Fruit fly (Drosophila melanogaster) whole organism, adult: ENCODE results near the gene CG8757.

ENCODE experiments used
- CG11617 ChIP-seq: fragments of 200-800 bp; sonication (Bioruptor generic); optimal IDR thresholded peaks from 2 replicates; lab custom pipeline; 2017; ENCODE audit warnings: mild to moderate bottlenecking, missing biosample characterization, missing genetic modification reagents, missing genetic modification characterization
- bab1 ChIP-seq: fragments of 200-800 bp; sonication (Bioruptor generic); optimal IDR thresholded peaks from 3 replicates; lab custom pipeline; 2019; ENCODE audit warnings: missing biosample characterization, mild to moderate bottlenecking, missing genetic modification characterization, moderate library complexity

DNA sequence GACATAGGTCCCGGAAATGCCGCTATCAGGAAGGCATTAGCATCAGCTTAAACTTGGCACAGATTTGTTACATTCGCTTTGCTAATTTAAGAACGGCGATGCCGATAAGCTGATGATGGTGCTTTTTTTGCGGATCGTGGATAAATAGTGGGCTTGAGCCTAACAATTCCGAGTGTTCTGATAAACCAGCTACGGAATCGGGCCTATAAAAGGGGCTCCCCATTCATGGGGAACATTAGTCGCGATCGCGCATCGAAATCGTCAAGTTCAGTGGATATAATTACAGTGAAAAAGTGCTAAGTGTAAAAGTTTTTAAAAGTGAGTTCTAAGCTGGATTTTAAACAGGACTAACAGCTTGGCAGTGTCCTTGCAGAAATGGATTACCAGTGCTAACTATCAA is 3.7 kb upstream of the CG8757 start, which contains the start of gene Hml:
- no peak for TF ChIP-seq bab1 (GFP tag; lab: Kevin White, UChicago)
- no peak for TF ChIP-seq CG11617
